Worm (Caenorhabditis elegans): ENCODE results near the gene acc-3.

acc-3 gene

DNA sequence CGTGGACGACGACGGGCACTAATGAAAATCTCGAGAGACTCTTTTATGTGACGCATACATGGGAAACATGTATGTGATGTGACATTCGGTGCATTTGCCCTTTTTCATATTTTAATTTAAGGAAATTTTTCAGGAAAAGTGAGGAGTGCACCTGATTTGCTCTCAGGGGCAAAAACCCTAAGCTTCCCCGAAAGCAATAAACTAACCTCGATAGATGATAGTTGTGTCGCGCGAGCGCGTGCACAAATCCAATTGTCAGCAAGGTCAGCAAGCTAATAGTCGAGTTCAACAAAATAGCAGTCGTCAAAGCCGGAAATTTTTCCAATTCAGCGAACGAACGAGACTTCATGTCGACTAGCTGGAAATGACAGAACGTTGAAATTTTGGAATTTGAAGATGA lies 9.2 kb downstream of the acc-3 start:
- peak; percentile 66 for TF ChIP-seq ces-1 (GFP tag; optimal IDR thresholded peaks at IDR 0.05)
- TF ChIP-seq ztf-11 (tag; optimal IDR thresholded peaks at IDR 0.05): no peak
- no peak for TF ChIP-seq ham-2 (GFP tag; optimal IDR thresholded peaks at IDR 0.05)

DNA sequence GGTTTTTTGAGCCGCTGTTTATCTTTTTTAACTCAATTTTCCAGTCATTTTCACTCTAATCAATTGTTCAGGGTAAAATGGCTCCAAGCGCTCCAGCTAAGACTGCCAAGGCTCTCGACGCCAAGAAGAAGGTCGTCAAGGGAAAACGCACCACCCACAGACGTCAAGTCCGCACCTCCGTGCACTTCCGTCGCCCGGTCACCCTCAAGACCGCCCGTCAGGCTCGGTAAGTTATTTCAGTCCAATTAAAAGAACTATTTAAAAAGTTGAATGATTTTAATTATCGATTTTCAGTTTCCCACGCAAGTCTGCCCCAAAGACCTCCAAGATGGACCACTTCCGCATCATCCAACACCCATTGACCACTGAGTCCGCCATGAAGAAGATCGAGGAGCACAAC lies 12.2 kb downstream of the acc-3 start, which contains the start of gene rpl-25.1:
Gene rpl-25.1 (plus strand): TSS at position 72 of the 400 bp plus-strand sequence.
- no peak for TF ChIP-seq nhr-12 (tag; optimal IDR thresholded peaks at IDR 0.05)
- TF ChIP-seq elt-3 (tag; optimal IDR thresholded peaks at IDR 0.05): no peak
- no peak for TF ChIP-seq mep-1 (tag; optimal IDR thresholded peaks at IDR 0.05)
- TF ChIP-seq hlh-1 (tag; optimal IDR thresholded peaks at IDR 0.05): no peak
- no peak for TF ChIP-seq unc-62 (GFP tag; optimal IDR thresholded peaks at IDR 0.05)
- TF ChIP-seq lin-13 (tag; optimal IDR thresholded peaks at IDR 0.05): no peak
- TF ChIP-seq sem-2 (GFP tag; optimal IDR thresholded peaks at IDR 0.05): no peak
- no peak for TF ChIP-seq nhr-76 (tag; optimal IDR thresholded peaks at IDR 0.05)

- TF ChIP-seq cnd-1 (tag; optimal IDR thresholded peaks at IDR 0.05): peak; percentile 57
- no peak for TF ChIP-seq mab-5 (tag; optimal IDR thresholded peaks at IDR 0.05)
- TF ChIP-seq flh-1 (GFP tag; optimal IDR thresholded peaks at IDR 0.05): no peak
- peak; percentile 3 for TF ChIP-seq bed-3 (GFP tag; optimal IDR thresholded peaks at IDR 0.05)
- TF ChIP-seq nhr-76 (tag; optimal IDR thresholded peaks at IDR 0.05): no peak
- peak; percentile 92 for TF ChIP-seq lin-13 (tag; optimal IDR thresholded peaks at IDR 0.05)
- TF ChIP-seq nhr-2 (tag; optimal IDR thresholded peaks at IDR 0.05): no peak
- peak; percentile 56 for TF ChIP-seq ztf-11 (tag; optimal IDR thresholded peaks at IDR 0.05)
- peak; percentile 74 for TF ChIP-seq M03D4.4 (tag; optimal IDR thresholded peaks at IDR 0.05)
- peak; percentile 47 for TF ChIP-seq ceh-39 (tag; optimal IDR thresholded peaks at IDR 0.05)
- TF ChIP-seq pha-4 (tag; optimal IDR thresholded peaks at IDR 0.05): peak; percentile 100
- peak; percentile 86 for TF ChIP-seq unc-120 (tag; optimal IDR thresholded peaks at IDR 0.05; ENCODE audit: poor library complexity, severe bottlenecking)
- no peak for TF ChIP-seq ceh-43 (GFP tag; optimal IDR thresholded peaks at IDR 0.05)
- peak; percentile 17 for TF ChIP-seq ceh-83 (GFP tag; optimal IDR thresholded peaks at IDR 0.05)
- no peak for TF ChIP-seq snpc-4 (tag; optimal IDR thresholded peaks at IDR 0.05)
- peak; percentile 87 for TF ChIP-seq mep-1 (tag; optimal IDR thresholded peaks at IDR 0.05)
- no peak for TF ChIP-seq nhr-12 (tag; optimal IDR thresholded peaks at IDR 0.05)
- TF ChIP-seq sptf-1 (tag; optimal IDR thresholded peaks at IDR 0.05): peak; percentile 72
- peak; percentile 72 for TF ChIP-seq hlh-1 (tag; optimal IDR thresholded peaks at IDR 0.05)
- TF ChIP-seq elt-3 (tag; optimal IDR thresholded peaks at IDR 0.05): no peak
- TF ChIP-seq nhr-237 (tag; optimal IDR thresholded peaks at IDR 0.05): peak; percentile 68
- peak; percentile 70 for TF ChIP-seq drap-1 (GFP tag; optimal IDR thresholded peaks at IDR 0.05)
- TF ChIP-seq mls-2 (tag; optimal IDR thresholded peaks at IDR 0.05): peak; percentile 62
- TF ChIP-seq zip-8 (tag; optimal IDR thresholded peaks at IDR 0.05): no peak
- peak; percentile 67 for TF ChIP-seq ces-1 (GFP tag; optimal IDR thresholded peaks at IDR 0.05)
- no peak for TF ChIP-seq sem-2 (GFP tag; optimal IDR thresholded peaks at IDR 0.05)
- peak; percentile 97 for TF ChIP-seq lsy-2 (tag; optimal IDR thresholded peaks at IDR 0.05)
- TF ChIP-seq lin-32 (GFP tag; optimal IDR thresholded peaks at IDR 0.05): no peak
- TF ChIP-seq blmp-1 (tag; optimal IDR thresholded peaks at IDR 0.05): no peak
- no peak for TF ChIP-seq unc-39 (tag; optimal IDR thresholded peaks at IDR 0.05)
- no peak for TF ChIP-seq elt-1 (tag; optimal IDR thresholded peaks at IDR 0.05; ENCODE audit: borderline replicate concordance, insufficient read depth)
- peak; percentile 30 for TF ChIP-seq nhr-28 (tag; optimal IDR thresholded peaks at IDR 0.05)
- TF ChIP-seq unc-62 (GFP tag; optimal IDR thresholded peaks at IDR 0.05): peak; percentile 77
These were observed 15.5 kb downstream of the acc-3 start, which contains the start of the genes dnj-14 and glit-1 for ce11 chrX:4711698-4712329. TSS of gene dnj-14 (minus strand) at chrX:4711748. TSS of gene glit-1 (plus strand) at chrX:4712279.

ce11 chrX:4706755-4707226 lies 20.5 kb downstream of the acc-3 start, which contains the start of gene dhhc-10:
TSS of gene dhhc-10 (plus strand) at chrX:4707176.
- TF ChIP-seq lin-13 (tag; optimal IDR thresholded peaks at IDR 0.05) (no peak), lsy-2 (tag; optimal IDR thresholded peaks at IDR 0.05) (peak; percentile 36), ceh-43 (GFP tag; optimal IDR thresholded peaks at IDR 0.05) (no peak), flh-1 (GFP tag; optimal IDR thresholded peaks at IDR 0.05) (no peak), M03D4.4 (tag; optimal IDR thresholded peaks at IDR 0.05) (peak; percentile 20), elt-3 (tag; optimal IDR thresholded peaks at IDR 0.05) (no peak), tbx-8 (GFP tag; optimal IDR thresholded peaks at IDR 0.05) (no peak), lin-32 (GFP tag; optimal IDR thresholded peaks at IDR 0.05) (peak; percentile 61), ham-2 (GFP tag; optimal IDR thresholded peaks at IDR 0.05) (no peak), zip-8 (tag; optimal IDR thresholded peaks at IDR 0.05) (no peak), pha-4 (tag; optimal IDR thresholded peaks at IDR 0.05) (peak; percentile 84), mep-1 (tag; optimal IDR thresholded peaks at IDR 0.05) (peak; percentile 29), ztf-11 (tag; optimal IDR thresholded peaks at IDR 0.05) (peak; percentile 29), elt-1 (tag; optimal IDR thresholded peaks at IDR 0.05; ENCODE audit: borderline replicate concordance, insufficient read depth) (no peak), sptf-1 (tag; optimal IDR thresholded peaks at IDR 0.05) (peak; percentile 17), unc-39 (tag; optimal IDR thresholded peaks at IDR 0.05) (no peak), drap-1 (GFP tag; optimal IDR thresholded peaks at IDR 0.05) (no peak), nhr-237 (tag; optimal IDR thresholded peaks at IDR 0.05) (no peak), sem-2 (GFP tag; optimal IDR thresholded peaks at IDR 0.05) (no peak), blmp-1 (tag; optimal IDR thresholded peaks at IDR 0.05) (no peak), unc-62 (GFP tag; optimal IDR thresholded peaks at IDR 0.05) (peak; percentile 71), mab-5 (tag; optimal IDR thresholded peaks at IDR 0.05) (no peak), hlh-1 (tag; optimal IDR thresholded peaks at IDR 0.05) (peak; percentile 78), cnd-1 (tag; optimal IDR thresholded peaks at IDR 0.05) (peak; percentile 62), mls-2 (tag; optimal IDR thresholded peaks at IDR 0.05) (peak; percentile 31), nhr-76 (tag; optimal IDR thresholded peaks at IDR 0.05) (no peak), ceh-83 (GFP tag; optimal IDR thresholded peaks at IDR 0.05) (no peak), nhr-2 (tag; optimal IDR thresholded peaks at IDR 0.05) (peak; percentile 70), snpc-4 (tag; optimal IDR thresholded peaks at IDR 0.05) (no peak), unc-120 (tag; optimal IDR thresholded peaks at IDR 0.05; ENCODE audit: poor library complexity, severe bottlenecking) (peak; percentile 14), bed-3 (GFP tag; optimal IDR thresholded peaks at IDR 0.05) (no peak), ces-1 (GFP tag; optimal IDR thresholded peaks at IDR 0.05) (peak; percentile 92), nhr-28 (tag; optimal IDR thresholded peaks at IDR 0.05) (no peak), nhr-12 (tag; optimal IDR thresholded peaks at IDR 0.05) (no peak), ceh-39 (tag; optimal IDR thresholded peaks at IDR 0.05) (peak; percentile 62)
